Comparison of ENCODE assay signal across 2 fruit fly cellular contexts in the genomic region with DNA sequence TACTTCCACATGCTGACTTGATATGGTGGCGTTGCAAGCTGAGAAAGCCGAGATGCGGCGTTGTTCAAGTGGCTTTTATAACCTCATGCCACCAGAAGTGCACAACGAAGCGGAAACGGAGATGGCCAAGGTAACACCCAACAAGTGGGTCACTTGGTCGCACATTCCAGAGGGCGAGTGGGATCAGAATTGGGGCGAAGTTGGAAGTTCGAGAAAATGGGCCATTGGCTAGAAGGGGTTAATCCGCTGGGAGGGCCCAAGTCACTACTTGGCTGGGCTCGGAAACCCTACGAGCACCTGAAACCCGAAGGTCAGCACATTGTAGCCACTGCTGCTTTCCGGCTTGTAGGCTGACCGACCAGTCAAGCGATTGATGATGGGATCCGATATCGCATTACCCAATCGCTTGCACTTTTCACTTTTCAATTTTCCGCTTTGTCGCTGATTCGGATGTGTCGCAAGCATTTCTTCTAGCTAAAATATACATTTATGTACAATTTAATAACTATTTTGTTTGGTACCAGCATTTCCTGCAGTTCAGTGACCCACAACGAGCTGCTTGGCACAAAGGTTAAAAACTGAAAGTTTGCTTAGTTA.
A peak's percentile ranks its signal among the peaks of the same experiment; 100 is the strongest.
TF ChIP-seq lines count a peak whose summit lies in the region.

A gene (minus strand): TSS at position 51 of the 597 bp plus-strand sequence.

- no peak for TF ChIP-seq CTCF in whole organism, embryonic (GFP tag; optimal IDR thresholded peaks at IDR 0.05; lab: Kevin White, UChicago)

TF ChIP-seq in whole organism, adult, 20 proteins besides CTCF, POLR2A, EP300 and RAD21:
- TF ChIP-seq tj (GFP tag; optimal IDR thresholded peaks at IDR 0.05; lab: Kevin White, UChicago) (peak; percentile 97), Clk (GFP tag; optimal IDR thresholded peaks at IDR 0.05; lab: Kevin White, UChicago) (no peak), toe (GFP tag; optimal IDR thresholded peaks at IDR 0.05; lab: Kevin White, UChicago) (no peak), bab1 (GFP tag; optimal IDR thresholded peaks at IDR 0.05; lab: Kevin White, UChicago) (no peak)

TF ChIP-seq in whole organism, embryonic, 481 proteins besides CTCF, POLR2A, EP300 and RAD21:
- TF ChIP-seq Rfx (GFP tag; IDR thresholded peaks at IDR 0.05; lab: Robert Waterston, UW), result no peak
- 0 out of 2 replicates have a peak, but pooled peaks have one; percentile 30 for TF ChIP-seq nerfin-2 (GFP tag; IDR thresholded peaks at IDR 0.05; lab: Robert Waterston, UW; ENCODE audit: partially characterized antibody)
